Fruit fly (Drosophila melanogaster): ENCODE measurements around the gene CG11037.

The CG11037 gene

dm6 chr3L:20931510-20931909, 29.7 kb downstream of the CG11037 start:
- no peak for TF ChIP-seq Pif1B (GFP tag; optimal IDR thresholded peaks at IDR 0.05)
- peak; percentile 7 for TF ChIP-seq Pif1A (GFP tag; optimal IDR thresholded peaks at IDR 0.05)

- TF ChIP-seq Ets98B (GFP tag; IDR thresholded peaks at IDR 0.05) (peak; percentile 37; the same call in 1 of the 2 replicates), Pif1B (GFP tag; optimal IDR thresholded peaks at IDR 0.05) (peak; percentile 50), gl (tag; optimal IDR thresholded peaks at IDR 0.05) (peak; percentile 13), CG14655 (GFP tag; optimal IDR thresholded peaks at IDR 0.05) (peak; percentile 62), rn (GFP tag; IDR thresholded peaks at IDR 0.05) (peak; percentile 31; the same call in 1 of the 2 replicates), CG17806 (tag; optimal IDR thresholded peaks at IDR 0.05) (peak; percentile 82), Pif1A (GFP tag; optimal IDR thresholded peaks at IDR 0.05) (no peak), CG8159 (tag; optimal IDR thresholded peaks at IDR 0.05) (peak; percentile 85), CG12605 (GFP tag; IDR thresholded peaks at IDR 0.05) (peak; percentile 17; the same call in 1 of the 2 replicates), CG4496 (GFP tag; IDR thresholded peaks at IDR 0.05) (0 out of 3 replicates have a peak, but pooled peaks have one; percentile 46), CG8301 (tag; optimal IDR thresholded peaks at IDR 0.05) (peak; percentile 55), CG34367 (tag; optimal IDR thresholded peaks at IDR 0.05) (peak; percentile 65), CG9948 (tag; optimal IDR thresholded peaks at IDR 0.05) (peak; percentile 75), fd96Ca (GFP tag; IDR thresholded peaks at IDR 0.05) (peak; percentile 48; the same call in 1 of the 3 replicates), EcR (GFP tag; optimal IDR thresholded peaks at IDR 0.05) (no peak), D1 (tag; optimal IDR thresholded peaks at IDR 0.05) (peak; percentile 54), CG10348 (GFP tag; IDR thresholded peaks at IDR 0.05) (no peak), CG15710 (tag; optimal IDR thresholded peaks at IDR 0.05) (peak; percentile 80), CG13204 (GFP tag; optimal IDR thresholded peaks at IDR 0.05) (peak; percentile 35), Snoo (tag; optimal IDR thresholded peaks at IDR 0.05) (peak; percentile 56), CG32121 (GFP tag; IDR thresholded peaks at IDR 0.05) (peak; percentile 71)
Measured at dm6 chr3L:20930059-20930785, 31.0 kb downstream of the CG11037 start.

- TF ChIP-seq CG14655 (GFP tag; optimal IDR thresholded peaks at IDR 0.05) (peak; percentile 11), CG8301 (tag; optimal IDR thresholded peaks at IDR 0.05) (peak; percentile 11), rn (GFP tag; IDR thresholded peaks at IDR 0.05) (no peak), Pif1B (GFP tag; optimal IDR thresholded peaks at IDR 0.05) (no peak), CG13204 (GFP tag; optimal IDR thresholded peaks at IDR 0.05) (no peak), CG34367 (tag; optimal IDR thresholded peaks at IDR 0.05) (peak; percentile 13), D1 (tag; optimal IDR thresholded peaks at IDR 0.05) (no peak), Ets98B (GFP tag; IDR thresholded peaks at IDR 0.05) (no peak), EcR (GFP tag; optimal IDR thresholded peaks at IDR 0.05) (no peak), CG10348 (GFP tag; IDR thresholded peaks at IDR 0.05) (no peak), CG15710 (tag; optimal IDR thresholded peaks at IDR 0.05) (peak; percentile 36), Snoo (tag; optimal IDR thresholded peaks at IDR 0.05) (no peak), CG32121 (GFP tag; IDR thresholded peaks at IDR 0.05) (no peak), CG17806 (tag; optimal IDR thresholded peaks at IDR 0.05) (no peak), fd96Ca (GFP tag; IDR thresholded peaks at IDR 0.05) (no peak), CG12605 (GFP tag; IDR thresholded peaks at IDR 0.05) (no peak), CG8159 (tag; optimal IDR thresholded peaks at IDR 0.05) (peak; percentile 51), CG9948 (tag; optimal IDR thresholded peaks at IDR 0.05) (no peak), gl (tag; optimal IDR thresholded peaks at IDR 0.05) (no peak), CG4496 (GFP tag; IDR thresholded peaks at IDR 0.05) (no peak), Pif1A (GFP tag; optimal IDR thresholded peaks at IDR 0.05) (no peak)
Measured at dm6 chr3L:20929418-20929817, 31.8 kb downstream of the CG11037 start.

dm6 chr3L:20927526-20927925, 33.7 kb downstream of the CG11037 start, which contains the start of gene CG10589:
Gene CG10589 (plus strand): TSS chr3L:20927826.
- no peak for TF ChIP-seq CG17806 (tag; optimal IDR thresholded peaks at IDR 0.05)
- TF ChIP-seq CG34367 (tag; optimal IDR thresholded peaks at IDR 0.05) = no peak

dm6 chr3L:20923030-20923591, 38.1 kb downstream of the CG11037 start:
- TF ChIP-seq Ets98B (GFP tag; IDR thresholded peaks at IDR 0.05) = peak; percentile 81
- TF ChIP-seq gl (tag; optimal IDR thresholded peaks at IDR 0.05) = peak; percentile 75
- TF ChIP-seq Pif1A (GFP tag; optimal IDR thresholded peaks at IDR 0.05) = peak; percentile 83
- TF ChIP-seq CG34367 (tag; optimal IDR thresholded peaks at IDR 0.05) = peak; percentile 86
- peak; percentile 70 for TF ChIP-seq CG13204 (GFP tag; optimal IDR thresholded peaks at IDR 0.05)
- peak; percentile 89 for TF ChIP-seq CG17806 (tag; optimal IDR thresholded peaks at IDR 0.05)
- TF ChIP-seq CG9948 (tag; optimal IDR thresholded peaks at IDR 0.05) = peak; percentile 90
- TF ChIP-seq fd96Ca (GFP tag; IDR thresholded peaks at IDR 0.05) = peak; percentile 82; the same call in 2 of the 3 replicates
- peak; percentile 84 for TF ChIP-seq CG4496 (GFP tag; IDR thresholded peaks at IDR 0.05)
- TF ChIP-seq CG12605 (GFP tag; IDR thresholded peaks at IDR 0.05) = peak; percentile 60
- TF ChIP-seq Snoo (tag; optimal IDR thresholded peaks at IDR 0.05) = peak; percentile 14
- peak; percentile 29 for TF ChIP-seq EcR (GFP tag; optimal IDR thresholded peaks at IDR 0.05)
- peak; percentile 63 for TF ChIP-seq CG32121 (GFP tag; IDR thresholded peaks at IDR 0.05)
- peak; percentile 87 for TF ChIP-seq CG15710 (tag; optimal IDR thresholded peaks at IDR 0.05)
- TF ChIP-seq CG10348 (GFP tag; IDR thresholded peaks at IDR 0.05) = no peak
- peak; percentile 93 for TF ChIP-seq CG14655 (GFP tag; optimal IDR thresholded peaks at IDR 0.05)
- peak; percentile 90 for TF ChIP-seq CG8159 (tag; optimal IDR thresholded peaks at IDR 0.05)
- peak; percentile 90 for TF ChIP-seq CG8301 (tag; optimal IDR thresholded peaks at IDR 0.05)
- TF ChIP-seq Pif1B (GFP tag; optimal IDR thresholded peaks at IDR 0.05) = peak; percentile 81
- peak; percentile 72 for TF ChIP-seq rn (GFP tag; IDR thresholded peaks at IDR 0.05)
- peak; percentile 60 for TF ChIP-seq D1 (tag; optimal IDR thresholded peaks at IDR 0.05)
